Worm (Caenorhabditis elegans) whole organism, L4 larva: Measurements from ENCODE around the gene ger-1.

Source experiments
- ces-1 ChIP-seq: fragments of 150-350 bp; sonication (generic microtip); optimal IDR thresholded peaks from 4 replicates; lab custom pipeline; 2014; ENCODE audit warnings: missing biosample characterization, missing genetic modification reagents, missing genetic modification characterization
- jun-1 ChIP-seq: fragments of 150-350 bp; optimal IDR thresholded peaks from 2 replicates; lab custom pipeline; 2014; ENCODE audit warnings: missing biosample characterization, missing genetic modification reagents, missing genetic modification characterization
- nhr-28 ChIP-seq: fragments of 150-350 bp; optimal IDR thresholded peaks from 2 replicates; lab custom pipeline; 2014; ENCODE audit warnings: missing biosample characterization, missing genetic modification characterization
- nhr-77 ChIP-seq: fragments of 150-350 bp; optimal IDR thresholded peaks from 2 replicates; lab custom pipeline; 2014; ENCODE audit warnings: missing biosample characterization, missing genetic modification characterization
- pqm-1 ChIP-seq: sonication (generic microtip); optimal IDR thresholded peaks from 2 replicates; lab custom pipeline; 2017; ENCODE audit warnings: missing biosample characterization, missing genetic modification characterization
- sdz-12 ChIP-seq: fragments of 200-800 bp; sonication (Bioruptor generic); optimal IDR thresholded peaks from 2 replicates; lab custom pipeline; 2018; ENCODE audit warnings: mild to moderate bottlenecking, missing genetic modification characterization, missing compliant biosample characterization
- ztf-11 ChIP-seq: fragments of 150-350 bp; optimal IDR thresholded peaks from 2 replicates; lab custom pipeline; 2014; ENCODE audit warnings: missing biosample characterization, missing genetic modification characterization

DNA sequence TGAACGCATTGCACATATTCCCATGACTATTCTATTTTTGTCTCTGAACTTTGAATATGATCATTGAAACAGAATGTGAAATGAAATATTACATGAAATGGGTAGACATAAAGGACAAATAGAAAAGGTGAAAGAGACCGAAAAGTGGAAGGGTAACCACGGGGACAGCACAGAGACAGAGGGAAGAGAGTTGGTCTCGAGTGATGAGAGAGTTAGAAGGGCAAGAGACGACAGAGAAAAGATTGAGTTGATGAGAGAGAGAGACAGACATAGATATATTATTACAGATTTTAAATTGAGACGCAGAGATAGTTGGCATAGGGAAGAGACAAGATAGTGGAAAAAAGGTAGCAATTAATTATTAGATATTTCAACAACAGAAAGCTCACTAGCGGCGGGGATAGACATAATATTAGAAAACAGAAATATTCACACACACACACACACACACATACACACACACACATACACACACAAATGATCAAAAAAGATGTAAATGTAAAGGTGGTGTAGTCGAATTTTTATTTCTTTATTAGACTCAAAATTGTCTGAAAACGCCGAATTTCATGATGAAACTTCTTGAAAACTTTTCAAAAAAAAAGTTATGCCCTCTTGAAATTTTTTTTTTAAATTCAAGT is 49.5 kb upstream of the ger-1 start:
- TF ChIP-seq nhr-28 (tag; lab: Kevin White, UChicago) (peak; percentile 87), ces-1 (no peak), ztf-11 (tag; lab: Kevin White, UChicago) (no peak), nhr-77 (tag; lab: Kevin White, UChicago) (peak; percentile 31), pqm-1 (tag; lab: Kevin White, UChicago) (peak; percentile 69), jun-1 (no peak), sdz-12 (GFP tag; lab: Kevin White, UChicago) (no peak)
